Worm (Caenorhabditis elegans): ENCODE results near the gene nspc-15.

nspc-15 gene

ce11 chrX:12333479-12333878, 27.1 kb upstream of the nspc-15 start, which contains the start of gene srd-47:
TSS of gene srd-47 (plus strand) at chrX:12333642.
- no peak for TF ChIP-seq crh-2 (tag; optimal IDR thresholded peaks at IDR 0.05)
- TF ChIP-seq nhr-6 (tag; optimal IDR thresholded peaks at IDR 0.05) = no peak
- TF ChIP-seq ZK546.5 (tag; optimal IDR thresholded peaks at IDR 0.05) = no peak
- no peak for TF ChIP-seq C34F6.9 (tag; optimal IDR thresholded peaks at IDR 0.05)
- no peak for TF ChIP-seq alr-1 (tag; optimal IDR thresholded peaks at IDR 0.05)
- no peak for TF ChIP-seq mdl-1 (tag; optimal IDR thresholded peaks at IDR 0.05)
- no peak for TF ChIP-seq sma-9 (GFP tag; optimal IDR thresholded peaks at IDR 0.05)
- TF ChIP-seq sma-9 (tag; optimal IDR thresholded peaks at IDR 0.05) = no peak
- TF ChIP-seq snpc-4 (tag; optimal IDR thresholded peaks at IDR 0.05) = no peak
- no peak for TF ChIP-seq mab-5 (tag; optimal IDR thresholded peaks at IDR 0.05)
- no peak for TF ChIP-seq dmd-4 (tag; optimal IDR thresholded peaks at IDR 0.05)
- no peak for TF ChIP-seq zag-1 (tag; optimal IDR thresholded peaks at IDR 0.05)
- TF ChIP-seq nhr-10 (tag; optimal IDR thresholded peaks at IDR 0.05) = no peak
- no peak for TF ChIP-seq unc-55 (GFP tag; optimal IDR thresholded peaks at IDR 0.05)
- TF ChIP-seq aly-2 (tag; optimal IDR thresholded peaks at IDR 0.05) = no peak
- no peak for TF ChIP-seq egl-27 (tag; optimal IDR thresholded peaks at IDR 0.05)
- no peak for TF ChIP-seq ceh-16 (tag; optimal IDR thresholded peaks at IDR 0.05)
- no peak for TF ChIP-seq blmp-1 (tag; optimal IDR thresholded peaks at IDR 0.05; ENCODE audit: insufficient read depth)
- no peak for TF ChIP-seq lin-13 (GFP tag; optimal IDR thresholded peaks at IDR 0.05)
- TF ChIP-seq peb-1 (tag; optimal IDR thresholded peaks at IDR 0.05) = no peak
- TF ChIP-seq ama-1 (optimal IDR thresholded peaks at IDR 0.05) = no peak

- no peak for TF ChIP-seq ztf-11 (tag; optimal IDR thresholded peaks at IDR 0.05)
- no peak for TF ChIP-seq F13H6.1 (tag; optimal IDR thresholded peaks at IDR 0.05)
- no peak for TF ChIP-seq skn-1 (tag; optimal IDR thresholded peaks at IDR 0.05)
- no peak for TF ChIP-seq dmd-4 (tag; optimal IDR thresholded peaks at IDR 0.05)
- no peak for TF ChIP-seq nhr-12 (tag; optimal IDR thresholded peaks at IDR 0.05)
- no peak for TF ChIP-seq zag-1 (tag; optimal IDR thresholded peaks at IDR 0.05)
- no peak for TF ChIP-seq ceh-82 (tag; optimal IDR thresholded peaks at IDR 0.05)
- TF ChIP-seq mbf-1 (tag; optimal IDR thresholded peaks at IDR 0.05) = no peak
- no peak for TF ChIP-seq sma-9 (GFP tag; optimal IDR thresholded peaks at IDR 0.05)
- no peak for TF ChIP-seq sma-9 (tag; optimal IDR thresholded peaks at IDR 0.05)
- TF ChIP-seq nhr-129 (tag; optimal IDR thresholded peaks at IDR 0.05) = no peak
- no peak for TF ChIP-seq unc-39 (tag; optimal IDR thresholded peaks at IDR 0.05)
- no peak for TF ChIP-seq nhr-21 (tag; optimal IDR thresholded peaks at IDR 0.05)
- TF ChIP-seq snpc-4 (tag; optimal IDR thresholded peaks at IDR 0.05) = no peak
- TF ChIP-seq crh-2 (tag; optimal IDR thresholded peaks at IDR 0.05) = no peak
- no peak for TF ChIP-seq ZK546.5 (tag; optimal IDR thresholded peaks at IDR 0.05)
- no peak for TF ChIP-seq gmeb-1 (tag; optimal IDR thresholded peaks at IDR 0.05)
- TF ChIP-seq lsy-2 (tag; optimal IDR thresholded peaks at IDR 0.05) = no peak
Observed at ce11 chrX:12335808-12336207, 24.7 kb upstream of the nspc-15 start, which contains the start of gene srd-48. TSS of gene srd-48 (plus strand) at chrX:12336108.

DNA sequence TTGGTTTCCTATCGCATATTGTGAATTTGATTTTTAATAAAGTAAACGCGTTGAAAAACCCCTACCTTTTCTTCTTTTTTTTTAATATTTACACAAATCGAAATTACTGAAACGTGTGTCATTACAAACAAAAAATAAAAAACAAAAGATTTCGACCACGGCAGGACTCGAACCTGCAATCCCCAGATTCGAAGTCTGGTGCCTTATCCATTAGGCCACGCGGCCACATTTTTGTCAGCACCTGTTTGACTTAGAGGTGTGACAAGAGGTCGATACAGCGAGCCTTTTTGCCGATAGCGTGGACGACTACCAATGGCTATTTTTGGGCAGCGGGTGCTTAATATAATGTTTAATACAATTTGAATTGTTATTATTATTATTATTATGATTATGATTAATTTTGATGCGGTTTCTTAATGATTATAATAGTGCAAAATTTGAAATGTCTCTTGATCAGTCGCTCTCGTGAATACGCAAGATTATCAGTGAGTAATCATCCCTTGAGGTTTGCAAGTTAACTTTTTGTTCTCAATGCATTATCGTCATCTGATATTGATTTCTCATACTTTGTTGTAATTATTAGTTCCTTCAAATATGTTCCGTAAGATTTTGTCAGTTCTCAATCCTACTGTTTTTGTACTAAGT, 22.6 kb upstream of the nspc-15 start, which contains the start of gene srd-44:
Gene srd-44, plus strand, starts transcription at position 595 of the 645 bp plus-strand sequence.
- TF ChIP-seq blmp-1 (tag; optimal IDR thresholded peaks at IDR 0.05; ENCODE audit: insufficient read depth) (no peak), sma-3 (GFP tag; optimal IDR thresholded peaks at IDR 0.05) (peak; percentile 17), unc-62 (GFP tag; optimal IDR thresholded peaks at IDR 0.05) (no peak), nhr-10 (tag; optimal IDR thresholded peaks at IDR 0.05) (no peak), ztf-11 (tag; optimal IDR thresholded peaks at IDR 0.05) (no peak), zag-1 (tag; optimal IDR thresholded peaks at IDR 0.05) (no peak), R02D3.7 (tag; optimal IDR thresholded peaks at IDR 0.05) (no peak), peb-1 (tag; optimal IDR thresholded peaks at IDR 0.05) (no peak), ama-1 (optimal IDR thresholded peaks at IDR 0.05) (no peak), egl-27 (tag; optimal IDR thresholded peaks at IDR 0.05) (no peak), gmeb-1 (tag; optimal IDR thresholded peaks at IDR 0.05) (no peak), ceh-82 (tag; optimal IDR thresholded peaks at IDR 0.05) (no peak), dmd-4 (tag; optimal IDR thresholded peaks at IDR 0.05) (no peak), ZK546.5 (tag; optimal IDR thresholded peaks at IDR 0.05) (no peak), aly-2 (tag; optimal IDR thresholded peaks at IDR 0.05) (no peak), nhr-23 (tag; optimal IDR thresholded peaks at IDR 0.05) (no peak), nhr-21 (tag; optimal IDR thresholded peaks at IDR 0.05) (peak; percentile 18), snpc-4 (tag; optimal IDR thresholded peaks at IDR 0.05) (no peak), crh-2 (tag; optimal IDR thresholded peaks at IDR 0.05) (peak; percentile 21), nhr-129 (tag; optimal IDR thresholded peaks at IDR 0.05) (no peak), fos-1 (tag; optimal IDR thresholded peaks at IDR 0.05) (peak; percentile 25), sma-9 (GFP tag; optimal IDR thresholded peaks at IDR 0.05) (no peak), sma-9 (tag; optimal IDR thresholded peaks at IDR 0.05) (no peak)
